Worm (Caenorhabditis elegans) whole organism, L1 larva: ENCODE measurements around the gene ugt-33.

Source experiments
- ceh-63 ChIP-seq: fragments of 200-800 bp; sonication (Bioruptor generic); optimal IDR thresholded peaks from 2 replicates; lab custom pipeline; 2018; ENCODE audit warnings: mild to moderate bottlenecking, missing genetic modification characterization, missing compliant biosample characterization
- efl-1 ChIP-seq, 4 experiments: fragments of 150-350 bp; optimal IDR thresholded peaks in 3 of 4; peaks in 1 of 4; 1 replicate in 1 of 4; 2 replicates in 3 of 4; lab custom pipeline; 2014; ENCODE audit warnings: missing biosample characterization in 2 of 4, missing genetic modification characterization in 2 of 4, missing genetic modification reagents in 2 of 4
- nhr-76 ChIP-seq: sonication (generic microtip); optimal IDR thresholded peaks from 2 replicates; lab custom pipeline; 2017; ENCODE audit warnings: missing biosample characterization, missing genetic modification characterization

ugt-33 gene

ce11 chrV:10540024-10540423 lies 46.8 kb downstream of the ugt-33 start, which contains the start of gene degt-1:
Gene degt-1, plus strand, starts transcription at chrV:10540324.
- TF ChIP-seq nhr-76 (tag; lab: Kevin White, UChicago) (no peak), ceh-63 (GFP tag; lab: Kevin White, UChicago) (no peak), efl-1 (optimal IDR thresholded peaks at IDR 0.05; lab: Kevin White, UChicago) (no peak), efl-1 (GFP tag; optimal IDR thresholded peaks at IDR 0.05 in 1 of 2; lab: Kevin White, UChicago) (peak in 1 of 2 experiments; percentile 64)
